Worm (Caenorhabditis elegans): ENCODE results near the gene str-247.
A peak's percentile ranks its signal among the peaks of the same experiment; 100 is the strongest.

Gene str-247

ce11 chrV:3916480-3916879, 37.4 kb upstream of the str-247 start, which contains the start of gene srx-67 (continued):
- TF ChIP-seq him-1 (tag; optimal IDR thresholded peaks at IDR 0.05): no peak
- TF ChIP-seq mxl-1 (tag; optimal IDR thresholded peaks at IDR 0.05): no peak
- no peak for TF ChIP-seq athp-1 (tag; optimal IDR thresholded peaks at IDR 0.05)
- no peak for TF ChIP-seq sdz-38 (tag; optimal IDR thresholded peaks at IDR 0.05)
- no peak for TF ChIP-seq unc-62 (GFP tag; optimal IDR thresholded peaks at IDR 0.05)

- TF ChIP-seq cebp-2 (GFP tag; IDR thresholded peaks at IDR 0.05): no peak
Observed at ce11 chrV:3919289-3919688, 34.5 kb upstream of the str-247 start, which contains the start of gene srx-66. srx-66 (plus strand) TSS chrV:3919589.

ce11 chrV:3921635-3922034, 32.2 kb upstream of the str-247 start, which contains the start of gene srx-65:
srx-65 (plus strand) TSS chrV:3921935.
- TF ChIP-seq snpc-4 (GFP tag; optimal IDR thresholded peaks at IDR 0.05): no peak
- TF ChIP-seq snpc-4 (tag; optimal IDR thresholded peaks at IDR 0.05): no peak
- no peak for TF ChIP-seq attf-6 (GFP tag; IDR thresholded peaks at IDR 0.05)
- no peak for TF ChIP-seq chd-7 (tag; optimal IDR thresholded peaks at IDR 0.05)
- no peak for TF ChIP-seq T07F8.4 (tag; optimal IDR thresholded peaks at IDR 0.05)
- TF ChIP-seq efl-1 (GFP tag; optimal IDR thresholded peaks at IDR 0.05): no peak
- no peak for TF ChIP-seq ceh-40 (GFP tag; IDR thresholded peaks at IDR 0.05)
- TF ChIP-seq dpff-1 (tag; optimal IDR thresholded peaks at IDR 0.05): no peak
- no peak for TF ChIP-seq ama-1 (optimal IDR thresholded peaks at IDR 0.05)
- no peak for TF ChIP-seq ama-1 (GFP tag; optimal IDR thresholded peaks at IDR 0.05)
- TF ChIP-seq C17E4.6 (GFP tag; IDR thresholded peaks at IDR 0.05): no peak
- TF ChIP-seq B0019.2 (GFP tag; conservative IDR thresholded peaks at IDR 0.05): no peak
- TF ChIP-seq nfyb-1 (GFP tag; IDR thresholded peaks at IDR 0.05): no peak
- TF ChIP-seq mel-28 (tag; optimal IDR thresholded peaks at IDR 0.05; ENCODE audit: borderline replicate concordance): no peak
- no peak for TF ChIP-seq athp-1 (tag; optimal IDR thresholded peaks at IDR 0.05)
- TF ChIP-seq pha-4 (tag; optimal IDR thresholded peaks at IDR 0.05): no peak
- no peak for TF ChIP-seq F57A8.1 (GFP tag; optimal IDR thresholded peaks at IDR 0.05)
- no peak for TF ChIP-seq rpc-1 (optimal IDR thresholded peaks at IDR 0.05)
- TF ChIP-seq rpc-1 (tag; optimal IDR thresholded peaks at IDR 0.05): no peak
- no peak for TF ChIP-seq B0336.3 (GFP tag; IDR thresholded peaks at IDR 0.05)

DNA sequence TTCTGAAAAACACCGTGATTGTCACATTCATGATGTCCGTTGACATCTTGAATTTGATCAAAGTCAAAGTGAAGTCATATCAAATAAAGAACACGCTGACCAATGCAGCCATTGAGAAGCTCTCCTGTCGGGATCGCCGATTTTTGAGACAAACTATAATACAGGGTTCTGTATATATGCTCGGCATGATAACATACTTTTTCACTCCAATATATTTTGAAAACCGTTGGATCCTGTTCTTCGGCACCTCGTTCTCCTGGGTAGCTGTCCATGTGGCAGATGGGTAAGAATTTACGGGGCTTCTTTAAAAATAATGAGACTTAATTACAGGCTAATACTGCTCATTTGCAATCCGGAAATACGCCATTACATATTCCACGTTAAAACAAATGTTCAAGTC, 31.3 kb upstream of the str-247 start:
- TF ChIP-seq madf-3 (GFP tag; IDR thresholded peaks at IDR 0.05) (0 out of 2 replicates have a peak, but pooled peaks have one; percentile 45), D2030.7 (GFP tag; IDR thresholded peaks at IDR 0.05) (no peak)

DNA sequence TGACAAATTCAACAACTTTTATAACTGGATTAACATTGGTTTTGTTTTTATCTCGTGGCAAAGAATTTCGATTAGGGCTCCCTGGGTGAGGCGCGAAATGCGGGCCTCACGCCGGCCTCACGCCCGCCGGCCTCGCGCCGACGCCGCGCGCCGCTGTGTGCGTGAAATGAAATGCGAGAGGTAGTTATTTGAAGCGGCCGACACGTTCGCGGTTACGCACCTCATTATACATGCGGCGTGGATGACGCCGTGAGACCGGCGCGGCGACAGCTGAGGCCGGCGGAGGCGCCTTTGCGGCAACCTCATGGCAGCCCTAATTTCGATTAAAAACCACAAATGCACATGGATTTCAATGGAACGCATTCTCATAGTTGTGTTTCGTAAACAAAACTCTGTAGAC, 26.3 kb upstream of the str-247 start:
- TF ChIP-seq ceh-40 (GFP tag; IDR thresholded peaks at IDR 0.05): no peak
- TF ChIP-seq snpc-4 (GFP tag; optimal IDR thresholded peaks at IDR 0.05): no peak
- TF ChIP-seq snpc-4 (tag; optimal IDR thresholded peaks at IDR 0.05): peak in 2 of 4 experiments; percentile 74 to 84
- TF ChIP-seq nhr-90 (tag; optimal IDR thresholded peaks at IDR 0.05): no peak
- no peak for TF ChIP-seq xnd-1 (tag; optimal IDR thresholded peaks at IDR 0.05)
- TF ChIP-seq F37B4.10 (GFP tag; IDR thresholded peaks at IDR 0.05): 0 out of 2 replicates have a peak, but pooled peaks have one; percentile 78
- TF ChIP-seq hmg-1.2 (GFP tag; IDR thresholded peaks at IDR 0.05): peak; percentile 57
- 0 out of 2 replicates have a peak, but pooled peaks have one; percentile 30 for TF ChIP-seq egl-18 (GFP tag; IDR thresholded peaks at IDR 0.05)
- TF ChIP-seq nhr-120 (GFP tag; IDR thresholded peaks at IDR 0.05): 0 out of 2 replicates have a peak, but pooled peaks have one; percentile 43

DNA sequence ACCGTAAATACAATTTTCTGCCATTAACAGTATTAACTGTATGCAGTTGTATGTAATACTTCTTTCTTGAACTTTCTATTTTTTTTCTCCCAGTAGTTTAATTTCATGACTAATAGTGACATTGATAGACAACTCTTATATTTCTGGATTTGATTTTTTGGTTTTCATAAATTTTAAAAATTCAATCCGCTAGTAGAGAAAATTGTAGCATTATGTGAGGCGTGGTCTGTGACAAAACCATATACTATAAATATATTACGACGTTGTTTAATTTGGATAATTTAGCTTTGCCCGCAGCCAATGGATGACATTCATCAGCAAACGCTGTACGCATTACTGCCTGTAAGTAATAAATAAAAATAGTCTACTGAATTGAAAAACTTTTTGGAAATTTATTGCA, 24.7 kb upstream of the str-247 start, which contains the start of gene srx-64:
srx-64 (plus strand) TSS at position 301 of the 400 bp plus-strand sequence.
- TF ChIP-seq madf-8 (GFP tag; conservative IDR thresholded peaks at IDR 0.05) (no peak), cebp-2 (GFP tag; IDR thresholded peaks at IDR 0.05) (no peak), lin-35 (GFP tag; optimal IDR thresholded peaks at IDR 0.05) (no peak), lin-40 (tag; optimal IDR thresholded peaks at IDR 0.05) (no peak), ama-1 (optimal IDR thresholded peaks at IDR 0.05) (no peak), ama-1 (GFP tag; optimal IDR thresholded peaks at IDR 0.05) (no peak), pha-4 (tag; optimal IDR thresholded peaks at IDR 0.05) (no peak), him-1 (tag; optimal IDR thresholded peaks at IDR 0.05) (no peak), cebp-1 (GFP tag; IDR thresholded peaks at IDR 0.05) (no peak), cebp-1 (tag; optimal IDR thresholded peaks at IDR 0.05) (no peak), nhr-90 (tag; optimal IDR thresholded peaks at IDR 0.05) (no peak)
